Fruit fly (Drosophila melanogaster) Kc167 (cell line): ENCODE measurements around the gene pie.

Source experiments
- Sin3A ChIP-seq: fragments of >200 bp; optimal IDR thresholded peaks from 2 replicates; lab custom pipeline; 2018; ENCODE audit warnings: missing external identifiers
- psq ChIP-seq: fragments of >200 bp; optimal IDR thresholded peaks from 2 replicates; lab custom pipeline; 2017; ENCODE audit warnings: missing external identifiers

- no peak for TF ChIP-seq Sin3A (lab: Kevin White, UChicago)
- no peak for TF ChIP-seq psq (lab: Kevin White, UChicago)
Measured at dm6 chr2L:10468388-10468787, 45.8 kb upstream of the pie start.
